Fruit fly (Drosophila melanogaster) whole organism, embryonic: ENCODE measurements around the gene GILT3.

ENCODE experiments used
- Bgb ChIP-seq: fragments of 200-800 bp; sonication (Bioruptor generic); IDR thresholded peaks from 2 replicates; pipeline ENCODE4 v1.3.6; 2022; ENCODE audit warnings: missing biosample characterization, missing genetic modification characterization; ENCODE audit not compliant: partially characterized antibody
- CG10147 ChIP-seq: fragments of 200-800 bp; sonication (Bioruptor generic); optimal IDR thresholded peaks from 2 replicates; lab custom pipeline; 2019; ENCODE audit warnings: missing biosample characterization, mild to moderate bottlenecking, missing genetic modification characterization, moderate library complexity
- CG10321 ChIP-seq: fragments of 200-800 bp; sonication (Bioruptor generic); IDR thresholded peaks from 2 replicates; pipeline ENCODE4 v1.3.6; 2022; ENCODE audit warnings: missing biosample characterization, missing genetic modification characterization
- CG14965 ChIP-seq: fragments of 200-800 bp; sonication (Bioruptor generic); optimal IDR thresholded peaks from 2 replicates; lab custom pipeline; 2016; ENCODE audit warnings: missing biosample characterization, missing genetic modification characterization, borderline replicate concordance
- CG17359 ChIP-seq: fragments of 200-800 bp; sonication (Bioruptor generic); optimal IDR thresholded peaks from 3 replicates; lab custom pipeline; 2018; ENCODE audit warnings: missing biosample characterization, mild to moderate bottlenecking, missing genetic modification characterization, moderate library complexity
- CG6813 ChIP-seq: fragments of 200-800 bp; sonication (Bioruptor generic); optimal IDR thresholded peaks from 2 replicates; lab custom pipeline; 2017; ENCODE audit warnings: missing biosample characterization, missing genetic modification characterization, mild to moderate bottlenecking, moderate library complexity, missing genetic modification reagents
- CG7839 ChIP-seq: fragments of 200-800 bp; sonication (Bioruptor generic); optimal IDR thresholded peaks from 3 replicates; lab custom pipeline; 2018; ENCODE audit warnings: missing biosample characterization, mild to moderate bottlenecking, missing genetic modification characterization, moderate library complexity
- bab2 ChIP-seq: fragments of 200-800 bp; sonication (Bioruptor generic); optimal IDR thresholded peaks from 2 replicates; lab custom pipeline; 2016; ENCODE audit warnings: missing biosample characterization, missing genetic modification characterization
- bowl ChIP-seq: fragments of 200-800 bp; sonication (Bioruptor generic); IDR thresholded peaks from 2 replicates; pipeline ENCODE4 v1.3.6; 2022; ENCODE audit warnings: missing biosample characterization, missing genetic modification characterization
- dimm ChIP-seq: fragments of 200-800 bp; sonication (Bioruptor generic); IDR thresholded peaks from 2 replicates; pipeline ENCODE4 v1.3.6; 2022; ENCODE audit warnings: missing biosample characterization, missing genetic modification characterization
- ewg ChIP-seq: fragments of 200-800 bp; sonication (Bioruptor generic); optimal IDR thresholded peaks from 3 replicates; lab custom pipeline; 2017; ENCODE audit warnings: mild to moderate bottlenecking, missing biosample characterization, missing genetic modification reagents, missing genetic modification characterization
- pho ChIP-seq: fragments of 200-800 bp; sonication (Bioruptor generic); optimal IDR thresholded peaks from 2 replicates; lab custom pipeline; 2016; ENCODE audit warnings: missing biosample characterization, missing genetic modification characterization
- sens ChIP-seq: fragments of 200-800 bp; sonication (Bioruptor generic); peaks from one replicate; lab custom pipeline; 2016; ENCODE audit warnings: missing biosample characterization, missing genetic modification characterization

dm6 chr3R:23721525-23721924, 44.4 kb downstream of the GILT3 start, which contains the start of gene CG10232:
- TF ChIP-seq Bgb (GFP tag; lab: Robert Waterston, UW) (no peak), ewg (GFP tag; lab: Kevin White, UChicago) (no peak), CG10321 (no peak), CG7839 (tag; lab: Kevin White, UChicago) (no peak), dimm (GFP tag; lab: Robert Waterston, UW) (no peak), CG14965 (GFP tag; lab: Kevin White, UChicago) (no peak), CG10147 (GFP tag; lab: Kevin White, UChicago) (no peak), CG17359 (tag; lab: Kevin White, UChicago) (no peak), CG6813 (GFP tag; lab: Kevin White, UChicago) (no peak), bab2 (GFP tag; lab: Kevin White, UChicago) (no peak), pho (no peak), bowl (no peak), sens (no peak)
